2 worm cellular contexts compared by ENCODE assay signal in genomic region chrII:129770-130169, ce11.
A peak's percentile ranks its signal among the peaks of the same experiment; 100 is the strongest.
TF ChIP-seq lines count a peak whose summit lies in the region.

No protein-coding gene starts in this region.

TF ChIP-seq in whole organism, L1 larva, 84 proteins besides CTCF, POLR2A, EP300 and RAD21:
- TF ChIP-seq lir-3 (tag; optimal IDR thresholded peaks at IDR 0.05; lab: Kevin White, UChicago; ENCODE audit: poor library complexity) (no peak), fkh-4 (tag; optimal IDR thresholded peaks at IDR 0.05; lab: Kevin White, UChicago; ENCODE audit: borderline replicate concordance) (peak; percentile 63), nhr-85 (tag; lab: Kevin White, UChicago) (no peak), dsc-1 (tag; optimal IDR thresholded peaks at IDR 0.05; lab: Kevin White, UChicago) (peak; percentile 89), lin-35 (GFP tag; optimal IDR thresholded peaks at IDR 0.05; lab: Kevin White, UChicago) (no peak), lin-15B (tag; optimal IDR thresholded peaks at IDR 0.05; lab: Kevin White, UChicago) (no peak), nhr-90 (tag; optimal IDR thresholded peaks at IDR 0.05; lab: Kevin White, UChicago; ENCODE audit: poor library complexity) (no peak), lin-14 (GFP tag; optimal IDR thresholded peaks at IDR 0.05; lab: Kevin White, UChicago) (no peak), swsn-7 (tag; optimal IDR thresholded peaks at IDR 0.05; lab: Kevin White, UChicago) (no peak)

TF ChIP-seq in whole organism, L2 larva, 48 proteins besides CTCF, POLR2A, EP300 and RAD21:
- no peak for TF ChIP-seq gmeb-1 (tag; optimal IDR thresholded peaks at IDR 0.05; lab: Kevin White, UChicago)
- TF ChIP-seq dmd-4 (tag; optimal IDR thresholded peaks at IDR 0.05; lab: Kevin White, UChicago), result no peak
- no peak for TF ChIP-seq nhr-21 (tag; optimal IDR thresholded peaks at IDR 0.05; lab: Kevin White, UChicago)
- no peak for TF ChIP-seq lin-39 (tag; optimal IDR thresholded peaks at IDR 0.05; lab: Kevin White, UChicago)
- TF ChIP-seq sma-3 (GFP tag; optimal IDR thresholded peaks at IDR 0.05; lab: Kevin White, UChicago), result no peak
- peak; percentile 50 for TF ChIP-seq unc-55 (GFP tag; optimal IDR thresholded peaks at IDR 0.05; lab: Kevin White, UChicago)
- TF ChIP-seq unc-62 (GFP tag; optimal IDR thresholded peaks at IDR 0.05; lab: Kevin White, UChicago), result no peak
- no peak for TF ChIP-seq nhr-6 (tag; optimal IDR thresholded peaks at IDR 0.05; lab: Kevin White, UChicago)
